Fruit fly (Drosophila melanogaster): ENCODE results near the gene CG13933.
A peak's percentile ranks its signal among the peaks of the same experiment; 100 is the strongest.

Gene CG13933

dm6 chr3L:1808631-1809030, 33.7 kb upstream of the CG13933 start (continued):
- TF ChIP-seq Met (GFP tag; optimal IDR thresholded peaks at IDR 0.05) (no peak), fd85E (GFP tag; optimal IDR thresholded peaks at IDR 0.05) (no peak), CG6163 (GFP tag; IDR thresholded peaks at IDR 0.05) (peak; percentile 93), CG8119 (GFP tag; IDR thresholded peaks at IDR 0.05) (peak; percentile 86), Eip75B (GFP tag; optimal IDR thresholded peaks at IDR 0.05) (peak; percentile 84), Smox (GFP tag; optimal IDR thresholded peaks at IDR 0.05) (no peak), CG15336 (GFP tag; IDR thresholded peaks at IDR 0.05) (peak; percentile 90), CG11294 (GFP tag; IDR thresholded peaks at IDR 0.05) (peak; percentile 83), lz (GFP tag; optimal IDR thresholded peaks at IDR 0.05) (peak; percentile 62), esn (GFP tag; optimal IDR thresholded peaks at IDR 0.05) (peak; percentile 79), Eip78C (GFP tag) (peak; percentile 96), vri (GFP tag; optimal IDR thresholded peaks at IDR 0.05) (no peak), OdsH (GFP tag; optimal IDR thresholded peaks at IDR 0.05) (no peak), Lpt (GFP tag; optimal IDR thresholded peaks at IDR 0.05) (peak; percentile 79), CG7368 (GFP tag; optimal IDR thresholded peaks at IDR 0.05) (no peak), CG11762 (GFP tag; optimal IDR thresholded peaks at IDR 0.05; ENCODE audit: insufficient read depth) (peak; percentile 80), Sox14 (GFP tag; optimal IDR thresholded peaks at IDR 0.05) (peak; percentile 85), CG31627 (GFP tag; optimal IDR thresholded peaks at IDR 0.05) (peak; percentile 73), dsx (GFP tag; optimal IDR thresholded peaks at IDR 0.05; ENCODE audit: poor library complexity, severe bottlenecking) (peak; percentile 85), Hr4 (GFP tag; optimal IDR thresholded peaks at IDR 0.05) (no peak), CG6808 (GFP tag; optimal IDR thresholded peaks at IDR 0.05) (no peak), spab (GFP tag; optimal IDR thresholded peaks at IDR 0.05) (peak; percentile 82), svp (GFP tag) (no peak), CG1621 (tag; optimal IDR thresholded peaks at IDR 0.05) (peak; percentile 85), cyc (GFP tag; optimal IDR thresholded peaks at IDR 0.05) (peak; percentile 68), CG9139 (GFP tag; optimal IDR thresholded peaks at IDR 0.05) (no peak), Eip93F (GFP tag; optimal IDR thresholded peaks at IDR 0.05) (no peak), CG10631 (GFP tag; optimal IDR thresholded peaks at IDR 0.05) (no peak)

dm6 chr3L:1802802-1803201, 27.9 kb upstream of the CG13933 start, which contains the start of the genes JTBR and CG42676:
JTBR (minus strand) TSS chr3L:1802856.
CG42676 (plus strand) TSS chr3L:1803107.
- TF ChIP-seq esn (GFP tag; optimal IDR thresholded peaks at IDR 0.05) (peak; percentile 32), CG1621 (tag; optimal IDR thresholded peaks at IDR 0.05) (peak; percentile 66), Met (GFP tag; optimal IDR thresholded peaks at IDR 0.05) (no peak), CG16779 (tag; optimal IDR thresholded peaks at IDR 0.05) (no peak), CG8119 (GFP tag; IDR thresholded peaks at IDR 0.05) (no peak)

dm6 chr3L:1798649-1799048, 23.7 kb upstream of the CG13933 start, which contains the start of gene Patj:
Patj (plus strand) TSS chr3L:1798803.
- no peak for TF ChIP-seq CG6163 (GFP tag; IDR thresholded peaks at IDR 0.05)
- no peak for TF ChIP-seq CG6276 (GFP tag; optimal IDR thresholded peaks at IDR 0.05)
- no peak for TF ChIP-seq Eip93F (GFP tag; optimal IDR thresholded peaks at IDR 0.05)
- TF ChIP-seq svp (GFP tag), result no peak
- no peak for TF ChIP-seq CG15336 (GFP tag; IDR thresholded peaks at IDR 0.05)
- TF ChIP-seq fd59A (GFP tag; optimal IDR thresholded peaks at IDR 0.05), result no peak
- TF ChIP-seq CG6854 (GFP tag; optimal IDR thresholded peaks at IDR 0.05), result no peak
- TF ChIP-seq CG6792 (GFP tag; optimal IDR thresholded peaks at IDR 0.05), result no peak
- no peak for TF ChIP-seq Eip78C (GFP tag)
- TF ChIP-seq Lpt (GFP tag; optimal IDR thresholded peaks at IDR 0.05), result no peak

dm6 chr3L:1797005-1797404, 22.1 kb upstream of the CG13933 start, which contains the start of gene CG12020:
CG12020 (plus strand) TSS chr3L:1797305.
- TF ChIP-seq CG11902 (GFP tag; optimal IDR thresholded peaks at IDR 0.05) (no peak), Hr39 (GFP tag; optimal IDR thresholded peaks at IDR 0.05) (no peak)
